Fruit fly (Drosophila melanogaster): ENCODE data around the gene CG8500.

CG8500 gene

dm6 chr3R:9784341-9785062 lies at the start of gene CG8500, which contains the start of gene MtnA:
TSS of gene CG8500 (plus strand) at chr3R:9784653.
TSS of gene MtnA (minus strand) at chr3R:9784370.
- TF ChIP-seq noc (tag; optimal IDR thresholded peaks at IDR 0.05), result no peak

dm6 chr3R:9735151-9735550 lies 49.3 kb upstream of the CG8500 start:
- no peak for TF ChIP-seq noc (tag; optimal IDR thresholded peaks at IDR 0.05)

- no peak for TF ChIP-seq noc (tag; optimal IDR thresholded peaks at IDR 0.05)
These were observed 44.7 kb upstream of the CG8500 start, which contains the start of gene side-VII for dm6 chr3R:9739793-9740192. TSS of gene side-VII (minus strand) at chr3R:9739979.

- TF ChIP-seq noc (tag; optimal IDR thresholded peaks at IDR 0.05), result no peak
These were observed 43.7 kb upstream of the CG8500 start, which contains the start of gene Pnn for dm6 chr3R:9740713-9741112. TSS of gene Pnn (plus strand) at chr3R:9740899.

- no peak for TF ChIP-seq noc (tag; optimal IDR thresholded peaks at IDR 0.05)
These were observed 41.2 kb upstream of the CG8500 start, which contains the start of gene CG31415 for dm6 chr3R:9743217-9743616. TSS of gene CG31415 (plus strand) at chr3R:9743517.

dm6 chr3R:9743995-9744394 lies 40.5 kb upstream of the CG8500 start:
- TF ChIP-seq noc (tag; optimal IDR thresholded peaks at IDR 0.05), result no peak

- no peak for TF ChIP-seq noc (tag; optimal IDR thresholded peaks at IDR 0.05)
These were observed 39.0 kb upstream of the CG8500 start for dm6 chr3R:9745442-9745841.

- no peak for TF ChIP-seq noc (tag; optimal IDR thresholded peaks at IDR 0.05)
These were observed 38.2 kb upstream of the CG8500 start, which contains the start of gene CG34409 for dm6 chr3R:9746267-9746666. TSS of gene CG34409 (minus strand) at chr3R:9746367.

dm6 chr3R:9747272-9747874 lies 37.1 kb upstream of the CG8500 start, which contains the start of gene CG12948:
TSS of gene CG12948 (minus strand) at chr3R:9747744.
- TF ChIP-seq noc (tag; optimal IDR thresholded peaks at IDR 0.05), result no peak

dm6 chr3R:9747875-9747899 lies 36.8 kb upstream of the CG8500 start, which contains the start of gene PpD3:
TSS of gene PpD3 (plus strand) at chr3R:9747875.
- no peak for TF ChIP-seq noc (tag; optimal IDR thresholded peaks at IDR 0.05)

dm6 chr3R:9747900-9748663 lies 36.4 kb upstream of the CG8500 start:
- no peak for TF ChIP-seq noc (tag; optimal IDR thresholded peaks at IDR 0.05)

dm6 chr3R:9754487-9754886 lies 30.0 kb upstream of the CG8500 start, which contains the start of gene Tti1:
TSS of gene Tti1 (minus strand) at chr3R:9754686.
- no peak for TF ChIP-seq noc (tag; optimal IDR thresholded peaks at IDR 0.05)

- no peak for TF ChIP-seq noc (tag; optimal IDR thresholded peaks at IDR 0.05)
These were observed 28.3 kb upstream of the CG8500 start, which contains the start of the genes Alg12 and Rpt3R for dm6 chr3R:9756187-9756586. TSS of gene Alg12 (plus strand) at chr3R:9756491. TSS of gene Rpt3R (minus strand) at chr3R:9756510.

- TF ChIP-seq noc (tag; optimal IDR thresholded peaks at IDR 0.05), result no peak
These were observed 24.9 kb upstream of the CG8500 start, which contains the start of gene Mpi for dm6 chr3R:9759360-9760191. TSS of gene Mpi (plus strand) at chr3R:9759622.

dm6 chr3R:9762955-9763931 lies 21.2 kb upstream of the CG8500 start, which contains the start of the genes Snap24 and CG8478:
TSS of gene Snap24 (minus strand) at chr3R:9763150.
TSS of gene CG8478 (plus strand) at chr3R:9763650.
- TF ChIP-seq noc (tag; optimal IDR thresholded peaks at IDR 0.05), result no peak
